Worm (Caenorhabditis elegans) whole organism, L3 larva: ENCODE measurements around the gene srh-59.

Experiments used
- R02D3.7 ChIP-seq: fragments of 150-350 bp; optimal IDR thresholded peaks from 2 replicates; lab custom pipeline; 2014; ENCODE audit warnings: missing biosample characterization, missing genetic modification characterization
- ceh-16 ChIP-seq: sonication (generic microtip); optimal IDR thresholded peaks from 2 replicates; lab custom pipeline; 2017; ENCODE audit warnings: missing biosample characterization, missing genetic modification characterization
- ceh-28 ChIP-seq: fragments of 150-350 bp; optimal IDR thresholded peaks from 2 replicates; lab custom pipeline; 2014; ENCODE audit warnings: missing biosample characterization, missing genetic modification reagents, missing genetic modification characterization
- ceh-82 ChIP-seq: fragments of 150-350 bp; optimal IDR thresholded peaks from 2 replicates; lab custom pipeline; 2014; ENCODE audit warnings: missing biosample characterization, missing genetic modification characterization
- ceh-9 ChIP-seq: sonication (generic microtip); optimal IDR thresholded peaks from 2 replicates; lab custom pipeline; 2018; ENCODE audit warnings: missing biosample characterization, missing genetic modification characterization
- egl-27 ChIP-seq: sonication (generic microtip); optimal IDR thresholded peaks from 4 replicates; lab custom pipeline; 2017; ENCODE audit warnings: missing biosample characterization, missing genetic modification reagents, missing genetic modification characterization
- egl-5 ChIP-seq: fragments of 150-350 bp; optimal IDR thresholded peaks from 2 replicates; lab custom pipeline; 2017; ENCODE audit warnings: missing biosample characterization, missing genetic modification reagents, missing genetic modification characterization, inconsistent platforms
- elt-1 ChIP-seq: fragments of 150-350 bp; optimal IDR thresholded peaks from 2 replicates; lab custom pipeline; 2014; ENCODE audit warnings: missing biosample characterization, missing genetic modification characterization
- elt-2 ChIP-seq: sonication (generic microtip); optimal IDR thresholded peaks from 2 replicates; lab custom pipeline; 2016; ENCODE audit warnings: missing genetic modification reagents, mild to moderate bottlenecking, missing genetic modification characterization, missing compliant biosample characterization
- elt-3 ChIP-seq, 3 experiments: fragments of 150-350 bp in 1 of 3; sonication (generic microtip) in 2 of 3; optimal IDR thresholded peaks; 2 replicates in 2 of 3; 4 replicates in 1 of 3; lab custom pipeline; 2014 to 2017; ENCODE audit warnings: missing biosample characterization in 3 of 3, missing genetic modification characterization in 3 of 3
- eor-1 ChIP-seq, 2 experiments: fragments of 150-350 bp; optimal IDR thresholded peaks; 2 replicates each; lab custom pipeline; 2014 to 2018; ENCODE audit warnings: missing biosample characterization in 2 of 2, missing genetic modification characterization in 2 of 2
- fkh-10 ChIP-seq: sonication (generic microtip); optimal IDR thresholded peaks from 2 replicates; lab custom pipeline; 2017; ENCODE audit warnings: missing biosample characterization, missing genetic modification reagents, missing genetic modification characterization
- fkh-2 ChIP-seq: fragments of 150-350 bp; optimal IDR thresholded peaks from 2 replicates; lab custom pipeline; 2014; ENCODE audit warnings: missing biosample characterization, missing genetic modification reagents, missing genetic modification characterization
- fos-1 ChIP-seq: fragments of 150-350 bp; optimal IDR thresholded peaks from 2 replicates; lab custom pipeline; 2014; ENCODE audit warnings: missing biosample characterization, missing genetic modification characterization
- hmg-11 ChIP-seq: sonication (generic microtip); optimal IDR thresholded peaks from 2 replicates; lab custom pipeline; 2016; ENCODE audit warnings: missing genetic modification characterization, missing compliant biosample characterization
- jun-1 ChIP-seq: fragments of 150-350 bp; optimal IDR thresholded peaks from 2 replicates; lab custom pipeline; 2014; ENCODE audit warnings: missing biosample characterization, missing genetic modification reagents, missing genetic modification characterization
- lin-39 ChIP-seq: fragments of 150-350 bp; optimal IDR thresholded peaks from 2 replicates; lab custom pipeline; 2018; ENCODE audit warnings: missing biosample characterization, missing genetic modification reagents, missing genetic modification characterization
- lsy-12 ChIP-seq: sonication (generic microtip); optimal IDR thresholded peaks from 2 replicates; lab custom pipeline; 2016; ENCODE audit warnings: mild to moderate bottlenecking, missing genetic modification characterization, missing compliant biosample characterization
- mml-1 ChIP-seq: fragments of 150-350 bp; sonication (generic microtip); optimal IDR thresholded peaks from 3 replicates; lab custom pipeline; 2014; ENCODE audit warnings: missing biosample characterization, missing genetic modification characterization
- nfya-1 ChIP-seq: sonication (generic microtip); optimal IDR thresholded peaks from 2 replicates; lab custom pipeline; 2017; ENCODE audit warnings: missing genetic modification characterization, mild to moderate bottlenecking, missing compliant biosample characterization, antibody characterized with exemption, moderate library complexity; ENCODE audit not compliant: insufficient read depth
- nhr-11 ChIP-seq: fragments of 150-350 bp; optimal IDR thresholded peaks from 2 replicates; lab custom pipeline; 2014; ENCODE audit warnings: missing biosample characterization, missing genetic modification characterization
- nhr-12 ChIP-seq: fragments of 150-350 bp; optimal IDR thresholded peaks from 2 replicates; lab custom pipeline; 2014; ENCODE audit warnings: missing biosample characterization, missing genetic modification characterization
- nhr-28 ChIP-seq: fragments of 150-350 bp; optimal IDR thresholded peaks from 2 replicates; lab custom pipeline; 2014; ENCODE audit warnings: missing biosample characterization, missing genetic modification characterization
- nhr-43 ChIP-seq: sonication (generic microtip); optimal IDR thresholded peaks from 2 replicates; lab custom pipeline; 2016; ENCODE audit warnings: mild to moderate bottlenecking, missing genetic modification characterization, missing compliant biosample characterization; ENCODE audit not compliant: poor library complexity, severe bottlenecking
- nhr-67 ChIP-seq: fragments of 150-350 bp; optimal IDR thresholded peaks from 2 replicates; lab custom pipeline; 2014; ENCODE audit warnings: missing biosample characterization, missing genetic modification characterization
- nhr-76 ChIP-seq: fragments of 150-350 bp; sonication (generic microtip); optimal IDR thresholded peaks from 5 replicates; lab custom pipeline; 2014; ENCODE audit warnings: missing biosample characterization, missing genetic modification characterization
- nhr-77 ChIP-seq: fragments of 150-350 bp; optimal IDR thresholded peaks from 2 replicates; lab custom pipeline; 2014; ENCODE audit warnings: missing biosample characterization, missing genetic modification characterization
- pha-4 ChIP-seq: fragments of 150-350 bp; optimal IDR thresholded peaks from 2 replicates; lab custom pipeline; 2014; ENCODE audit warnings: missing biosample characterization, missing genetic modification reagents, missing genetic modification characterization
- pqm-1 ChIP-seq: fragments of 150-350 bp; optimal IDR thresholded peaks from 2 replicates; lab custom pipeline; 2017; ENCODE audit warnings: missing biosample characterization, missing genetic modification characterization, inconsistent platforms
- sea-2 ChIP-seq: fragments of 150-350 bp; sonication (generic microtip); optimal IDR thresholded peaks from 4 replicates; lab custom pipeline; 2014; ENCODE audit warnings: missing biosample characterization, missing genetic modification reagents, missing genetic modification characterization
- skn-1 ChIP-seq: fragments of 150-350 bp; optimal IDR thresholded peaks from 2 replicates; lab custom pipeline; 2014; ENCODE audit warnings: missing biosample characterization, missing genetic modification characterization
- snpc-4 ChIP-seq: fragments of 150-350 bp; optimal IDR thresholded peaks from 2 replicates; lab custom pipeline; 2014; ENCODE audit warnings: missing biosample characterization, missing genetic modification characterization
- tbx-2 ChIP-seq: sonication (generic microtip); optimal IDR thresholded peaks from 2 replicates; lab custom pipeline; 2016; ENCODE audit warnings: mild to moderate bottlenecking, missing genetic modification characterization, missing compliant biosample characterization
- unc-62 ChIP-seq: fragments of 150-350 bp; sonication (generic microtip); optimal IDR thresholded peaks from 4 replicates; lab custom pipeline; 2014; ENCODE audit warnings: missing biosample characterization, missing genetic modification reagents, missing genetic modification characterization
- zag-1 ChIP-seq: fragments of 150-350 bp; optimal IDR thresholded peaks from 2 replicates; lab custom pipeline; 2014; ENCODE audit warnings: missing biosample characterization, missing genetic modification characterization
- ztf-11 ChIP-seq: fragments of 150-350 bp; optimal IDR thresholded peaks from 2 replicates; lab custom pipeline; 2014; ENCODE audit warnings: missing biosample characterization, missing genetic modification characterization
- ztf-4 ChIP-seq: fragments of 150-350 bp; optimal IDR thresholded peaks from 2 replicates; lab custom pipeline; 2014; ENCODE audit warnings: missing biosample characterization, missing genetic modification characterization

The srh-59 gene

ce11 chrII:3578121-3578520 lies 3.7 kb upstream of the srh-59 start, which contains the start of gene clec-133:
TSS of gene clec-133 (plus strand) at chrII:3578421.
- TF ChIP-seq pha-4 (tag; lab: Kevin White, UChicago), result no peak
- TF ChIP-seq nfya-1, result no peak
- no peak for TF ChIP-seq hmg-11 (tag; lab: Kevin White, UChicago)
- no peak for TF ChIP-seq nhr-43 (tag; lab: Kevin White, UChicago)
- TF ChIP-seq pqm-1 (tag; lab: Kevin White, UChicago), result no peak
- TF ChIP-seq ztf-4, result no peak
- TF ChIP-seq skn-1 (tag; lab: Kevin White, UChicago), result no peak
- TF ChIP-seq elt-1 (tag; lab: Kevin White, UChicago), result no peak
- no peak for TF ChIP-seq egl-5 (tag; lab: Kevin White, UChicago)
- TF ChIP-seq unc-62 (GFP tag; lab: Kevin White, UChicago), result no peak
- no peak for TF ChIP-seq nhr-28 (tag; lab: Kevin White, UChicago)
- no peak for TF ChIP-seq elt-2 (tag; lab: Kevin White, UChicago)
- TF ChIP-seq ceh-28, result no peak
- no peak for TF ChIP-seq fkh-2 (tag; lab: Kevin White, UChicago)
- no peak for TF ChIP-seq egl-27
- TF ChIP-seq ceh-82 (tag; lab: Kevin White, UChicago), result no peak
- no peak for TF ChIP-seq ztf-11 (tag; lab: Kevin White, UChicago)
- TF ChIP-seq elt-3 (tag; optimal IDR thresholded peaks at IDR 0.05; lab: Kevin White, UChicago), result no peak
- TF ChIP-seq eor-1 (tag; optimal IDR thresholded peaks at IDR 0.05; lab: Kevin White, UChicago), result no peak

ce11 chrII:3579767-3580166 lies 2.1 kb upstream of the srh-59 start, which contains the start of gene clec-134:
TSS of gene clec-134 (plus strand) at chrII:3580067.
- no peak for TF ChIP-seq nhr-11 (tag; lab: Kevin White, UChicago)
- TF ChIP-seq eor-1 (tag; optimal IDR thresholded peaks at IDR 0.05; lab: Kevin White, UChicago), result no peak
- TF ChIP-seq tbx-2 (tag; lab: Kevin White, UChicago), result no peak
- no peak for TF ChIP-seq zag-1 (tag; lab: Kevin White, UChicago)
- TF ChIP-seq fkh-10 (GFP tag; lab: Kevin White, UChicago), result no peak
- no peak for TF ChIP-seq nhr-67 (tag; lab: Kevin White, UChicago)
- no peak for TF ChIP-seq mml-1 (tag; lab: Kevin White, UChicago)
- TF ChIP-seq ceh-9, result no peak
- TF ChIP-seq egl-5 (tag; lab: Kevin White, UChicago), result no peak
- no peak for TF ChIP-seq elt-2 (tag; lab: Kevin White, UChicago)
- no peak for TF ChIP-seq ceh-82 (tag; lab: Kevin White, UChicago)
- TF ChIP-seq R02D3.7 (tag; lab: Kevin White, UChicago), result no peak
- no peak for TF ChIP-seq nhr-76 (tag; lab: Kevin White, UChicago)
- no peak for TF ChIP-seq nhr-77 (tag; lab: Kevin White, UChicago)
- no peak for TF ChIP-seq nhr-43 (tag; lab: Kevin White, UChicago)
- TF ChIP-seq sea-2 (GFP tag; lab: Kevin White, UChicago), result no peak
- TF ChIP-seq fos-1 (tag; lab: Kevin White, UChicago), result no peak
- no peak for TF ChIP-seq ztf-4
- TF ChIP-seq lsy-12 (tag; lab: Kevin White, UChicago), result no peak
- TF ChIP-seq nfya-1, result no peak

ce11 chrII:3583402-3583801 lies 1.6 kb downstream of the srh-59 start, which contains the start of gene srh-60:
TSS of gene srh-60 (plus strand) at chrII:3583702.
- TF ChIP-seq ceh-82 (tag; lab: Kevin White, UChicago) (no peak), jun-1 (tag; lab: Kevin White, UChicago) (no peak), ceh-16 (no peak), unc-62 (GFP tag; lab: Kevin White, UChicago) (no peak), pha-4 (tag; lab: Kevin White, UChicago) (no peak), fkh-2 (tag; lab: Kevin White, UChicago) (no peak), fkh-10 (GFP tag; lab: Kevin White, UChicago) (no peak), snpc-4 (tag; lab: Kevin White, UChicago) (no peak), nhr-11 (tag; lab: Kevin White, UChicago) (no peak), fos-1 (tag; lab: Kevin White, UChicago) (no peak), nhr-77 (tag; lab: Kevin White, UChicago) (no peak), sea-2 (GFP tag; lab: Kevin White, UChicago) (no peak), nhr-12 (tag; lab: Kevin White, UChicago) (no peak), lin-39 (tag; lab: Kevin White, UChicago) (no peak), ztf-4 (no peak), elt-3 (tag; optimal IDR thresholded peaks at IDR 0.05; lab: Kevin White, UChicago) (no peak)
- TF ChIP-seq, all 47 proteins: peak for 0
